Worm (Caenorhabditis elegans) whole organism, L2 larva: ENCODE measurements around the gene Y43F8B.2.

Source experiments
- mab-5 ChIP-seq: fragments of 150-350 bp; optimal IDR thresholded peaks from 2 replicates; lab custom pipeline; 2014; ENCODE audit warnings: missing biosample characterization, missing genetic modification characterization
- ztf-4 ChIP-seq: fragments of 150-350 bp; optimal IDR thresholded peaks from 2 replicates; lab custom pipeline; 2014; ENCODE audit warnings: missing biosample characterization, missing genetic modification characterization

- TF ChIP-seq mab-5 (tag; lab: Kevin White, UChicago): no peak
- no peak for TF ChIP-seq ztf-4
These were observed 14.3 kb downstream of the Y43F8B.2 start for ce11 chrV:19518468-19519168.
